Fruit fly (Drosophila melanogaster): ENCODE measurements around the gene CG10587.

DNA sequence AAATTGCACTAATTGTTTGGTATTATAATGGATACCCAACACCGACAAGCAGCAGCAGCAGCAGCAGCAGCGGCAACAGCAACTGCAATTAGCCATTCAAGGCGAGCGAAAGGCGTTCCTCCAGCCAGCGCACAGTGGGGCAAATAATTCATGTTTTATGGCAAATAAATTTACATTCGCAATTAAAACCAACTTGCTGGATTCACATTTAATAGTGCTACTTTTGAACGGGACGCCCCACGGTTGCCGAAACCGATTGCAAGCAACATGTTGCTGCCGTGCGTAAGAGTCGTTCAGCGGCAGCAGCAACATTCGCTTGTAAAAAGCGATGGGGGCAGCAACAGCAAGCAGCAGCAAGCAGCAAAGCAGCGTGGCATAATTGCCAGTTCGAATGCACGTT, 28.6 kb downstream of the CG10587 start:
- no peak for TF ChIP-seq Crg-1 (GFP tag; optimal IDR thresholded peaks at IDR 0.05)
- no peak for TF ChIP-seq Mnt (GFP tag; optimal IDR thresholded peaks at IDR 0.05)
- no peak for TF ChIP-seq CG14711 (tag; optimal IDR thresholded peaks at IDR 0.05)
- no peak for TF ChIP-seq Clk (GFP tag; optimal IDR thresholded peaks at IDR 0.05)
- no peak for TF ChIP-seq CG5204 (GFP tag; optimal IDR thresholded peaks at IDR 0.05)
